Fruit fly (Drosophila melanogaster): ENCODE data around the gene CG14818.

CG14818 gene

dm6 chrX:1899445-1900085 lies 20.0 kb upstream of the CG14818 start:
- no peak for TF ChIP-seq foxo (GFP tag; optimal IDR thresholded peaks at IDR 0.05)
- TF ChIP-seq Dif (GFP tag; optimal IDR thresholded peaks at IDR 0.05; ENCODE audit: partially characterized antibody): peak; percentile 35
- peak; percentile 55 for TF ChIP-seq N (GFP tag; optimal IDR thresholded peaks at IDR 0.05)
- TF ChIP-seq fru (GFP tag; optimal IDR thresholded peaks at IDR 0.05): no peak

dm6 chrX:1897384-1897783 lies 17.8 kb upstream of the CG14818 start:
- TF ChIP-seq dmrt93B (GFP tag; optimal IDR thresholded peaks at IDR 0.05) (no peak), Rel (GFP tag; optimal IDR thresholded peaks at IDR 0.05) (no peak), Rel (tag; optimal IDR thresholded peaks at IDR 0.05) (no peak), ey (GFP tag; optimal IDR thresholded peaks at IDR 0.05) (peak; percentile 54), usp (GFP tag; optimal IDR thresholded peaks at IDR 0.05) (no peak), Dfd (GFP tag; optimal IDR thresholded peaks at IDR 0.05) (no peak), dl (GFP tag; optimal IDR thresholded peaks at IDR 0.05; ENCODE audit: insufficient read depth in 1 of 2, partially characterized antibody in 2 of 2) (no peak), HLH106 (tag; optimal IDR thresholded peaks at IDR 0.05) (peak; percentile 31), Sp1 (GFP tag; optimal IDR thresholded peaks at IDR 0.05) (peak; percentile 43), pan (optimal IDR thresholded peaks at IDR 0.05) (no peak), OdsH (GFP tag; optimal IDR thresholded peaks at IDR 0.05) (no peak), Abd-B (GFP tag; optimal IDR thresholded peaks at IDR 0.05) (no peak), Hnf4 (GFP tag; optimal IDR thresholded peaks at IDR 0.05) (no peak), foxo (GFP tag; optimal IDR thresholded peaks at IDR 0.05) (peak in 1 of 2 experiments; percentile 60), lola (GFP tag; optimal IDR thresholded peaks at IDR 0.05) (no peak), Hr83 (GFP tag; optimal IDR thresholded peaks at IDR 0.05; ENCODE audit: poor library complexity, severe bottlenecking) (no peak), sage (GFP tag; optimal IDR thresholded peaks at IDR 0.05) (no peak), h (GFP tag; optimal IDR thresholded peaks at IDR 0.05) (peak; percentile 56), psq (GFP tag; optimal IDR thresholded peaks at IDR 0.05) (no peak), fru (GFP tag; optimal IDR thresholded peaks at IDR 0.05) (peak; percentile 45), Vsx2 (GFP tag; optimal IDR thresholded peaks at IDR 0.05; ENCODE audit: partially characterized antibody) (no peak), tai (GFP tag; optimal IDR thresholded peaks at IDR 0.05) (no peak), Hr78 (GFP tag; optimal IDR thresholded peaks at IDR 0.05) (no peak)

- TF ChIP-seq sage (GFP tag; optimal IDR thresholded peaks at IDR 0.05) (no peak), HLH106 (tag; optimal IDR thresholded peaks at IDR 0.05) (no peak), usp (GFP tag; optimal IDR thresholded peaks at IDR 0.05) (no peak), N (GFP tag; optimal IDR thresholded peaks at IDR 0.05) (no peak), Dif (GFP tag; optimal IDR thresholded peaks at IDR 0.05; ENCODE audit: partially characterized antibody) (no peak), Hnf4 (GFP tag; optimal IDR thresholded peaks at IDR 0.05) (no peak), dsf (GFP tag; optimal IDR thresholded peaks at IDR 0.05; ENCODE audit: borderline replicate concordance) (no peak), Rel (GFP tag; optimal IDR thresholded peaks at IDR 0.05) (no peak), Rel (tag; optimal IDR thresholded peaks at IDR 0.05) (no peak), ey (GFP tag; optimal IDR thresholded peaks at IDR 0.05) (no peak), rgr (GFP tag; optimal IDR thresholded peaks at IDR 0.05) (no peak), CG32264 (GFP tag; optimal IDR thresholded peaks at IDR 0.05) (no peak), pan (optimal IDR thresholded peaks at IDR 0.05) (no peak)
Measured at dm6 chrX:1893532-1893931, 14.0 kb upstream of the CG14818 start.

- peak; percentile 63 for TF ChIP-seq Myc (optimal IDR thresholded peaks at IDR 0.05)
- no peak for TF ChIP-seq foxo (GFP tag; optimal IDR thresholded peaks at IDR 0.05)
- TF ChIP-seq Rel (GFP tag; optimal IDR thresholded peaks at IDR 0.05): no peak
- TF ChIP-seq Rel (tag; optimal IDR thresholded peaks at IDR 0.05): peak; percentile 52
- peak; percentile 33 for TF ChIP-seq CG9705 (GFP tag; optimal IDR thresholded peaks at IDR 0.05)
- TF ChIP-seq HLH106 (tag; optimal IDR thresholded peaks at IDR 0.05): peak; percentile 58
- TF ChIP-seq pan (optimal IDR thresholded peaks at IDR 0.05): no peak
- TF ChIP-seq Sp1 (GFP tag; optimal IDR thresholded peaks at IDR 0.05): peak; percentile 43
- TF ChIP-seq brk (GFP tag; optimal IDR thresholded peaks at IDR 0.05): no peak
Measured at dm6 chrX:1889926-1890325, 10.4 kb upstream of the CG14818 start, which contains the start of the genes trr and mRpL16. TSS of gene trr (minus strand) at chrX:1889950. TSS of gene mRpL16 (plus strand) at chrX:1890256.

dm6 chrX:1880779-1881178 lies 1.2 kb upstream of the CG14818 start:
- TF ChIP-seq N (GFP tag; optimal IDR thresholded peaks at IDR 0.05) (no peak), rgr (GFP tag; optimal IDR thresholded peaks at IDR 0.05) (no peak), pan (optimal IDR thresholded peaks at IDR 0.05) (no peak), Jra (GFP tag; optimal IDR thresholded peaks at IDR 0.05) (no peak), Sp1 (GFP tag; optimal IDR thresholded peaks at IDR 0.05) (no peak), Hr83 (GFP tag; optimal IDR thresholded peaks at IDR 0.05; ENCODE audit: poor library complexity, severe bottlenecking) (no peak), Dfd (GFP tag; optimal IDR thresholded peaks at IDR 0.05) (no peak)

All from whole organism, wandering third instar larva.